Worm (Caenorhabditis elegans): ENCODE data around the gene C23G10.2.

DNA sequence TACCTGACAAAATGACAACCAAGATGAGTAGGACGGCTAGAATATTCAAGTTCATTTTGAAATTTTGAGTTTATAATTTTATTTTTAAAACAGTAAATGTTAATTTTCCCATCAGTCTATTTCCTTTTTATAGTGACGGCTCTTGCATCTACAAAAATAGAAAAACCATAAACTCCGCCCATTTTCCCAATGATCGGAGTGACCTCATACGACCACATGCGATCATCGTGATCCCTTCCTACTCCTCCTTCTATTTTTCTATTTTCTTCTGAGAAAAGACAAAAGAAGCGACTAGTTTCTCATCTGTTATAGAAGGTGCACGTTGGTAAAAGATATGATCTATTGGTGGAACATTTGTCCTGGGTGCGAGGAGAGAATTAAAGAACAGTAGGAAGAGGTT, 7.6 kb downstream of the C23G10.2 start, which contains the start of gene C23G10.11:
- TF ChIP-seq ceh-82 (tag; optimal IDR thresholded peaks at IDR 0.05) (no peak), lim-7 (GFP tag; IDR thresholded peaks at IDR 0.05) (no peak), dmd-9 (GFP tag; IDR thresholded peaks at IDR 0.05) (no peak), zag-1 (tag; optimal IDR thresholded peaks at IDR 0.05) (no peak), ama-1 (optimal IDR thresholded peaks at IDR 0.05) (no peak), fkh-10 (GFP tag; optimal IDR thresholded peaks at IDR 0.05) (no peak)
